Worm (Caenorhabditis elegans) whole organism, late embryonic: ENCODE data around the gene M6.11.

Experiments
- C08G9.2 ChIP-seq: sonication (generic microtip); optimal IDR thresholded peaks from 2 replicates; lab custom pipeline; 2016; ENCODE audit warnings: mild to moderate bottlenecking, missing genetic modification characterization, moderate library complexity, missing compliant biosample characterization
- F13H6.1 ChIP-seq: sonication (generic microtip); optimal IDR thresholded peaks from 2 replicates; lab custom pipeline; 2016; ENCODE audit warnings: missing genetic modification characterization, missing compliant biosample characterization
- K02D7.2 ChIP-seq: sonication (generic microtip); optimal IDR thresholded peaks from 2 replicates; lab custom pipeline; 2017; ENCODE audit warnings: mild to moderate bottlenecking, missing genetic modification characterization, missing compliant biosample characterization
- K09A11.1 ChIP-seq: sonication (generic microtip); optimal IDR thresholded peaks from 2 replicates; lab custom pipeline; 2017; ENCODE audit warnings: antibody characterized with exemption, mild to moderate bottlenecking, missing genetic modification characterization, missing compliant biosample characterization; ENCODE audit not compliant: insufficient read depth
- T23F11.4 ChIP-seq: fragments of 200-800 bp; sonication (Bioruptor generic); optimal IDR thresholded peaks from 2 replicates; lab custom pipeline; 2018; ENCODE audit warnings: mild to moderate bottlenecking, missing genetic modification characterization, missing compliant biosample characterization
- Y22D7AL.16 ChIP-seq: sonication (generic microtip); optimal IDR thresholded peaks from 2 replicates; lab custom pipeline; 2016; ENCODE audit warnings: missing genetic modification characterization, missing compliant biosample characterization
- ahr-1 ChIP-seq: sonication (generic microtip); optimal IDR thresholded peaks from 2 replicates; lab custom pipeline; 2016; ENCODE audit warnings: missing genetic modification characterization, missing compliant biosample characterization
- ama-1 ChIP-seq: fragments of 150-350 bp; optimal IDR thresholded peaks from 2 replicates; lab custom pipeline; 2014
- ceh-14 ChIP-seq: sonication (generic microtip); optimal IDR thresholded peaks from 2 replicates; lab custom pipeline; 2016; ENCODE audit warnings: missing genotype, missing genetic modification characterization, missing compliant biosample characterization
- ceh-19 ChIP-seq: fragments of 200-800 bp; sonication (Bioruptor generic); optimal IDR thresholded peaks from 2 replicates; lab custom pipeline; 2018; ENCODE audit warnings: mild to moderate bottlenecking, missing genetic modification characterization, missing compliant biosample characterization
- ceh-24 ChIP-seq: sonication (generic microtip); optimal IDR thresholded peaks from 2 replicates; lab custom pipeline; 2016; ENCODE audit warnings: mild to moderate bottlenecking, missing genetic modification characterization, missing compliant biosample characterization
- ceh-31 ChIP-seq: sonication (generic microtip); optimal IDR thresholded peaks from 2 replicates; lab custom pipeline; 2016; ENCODE audit warnings: missing genetic modification characterization, missing compliant biosample characterization
- ceh-34 ChIP-seq: sonication (generic microtip); optimal IDR thresholded peaks from 2 replicates; lab custom pipeline; 2016; ENCODE audit warnings: mild to moderate bottlenecking, missing genetic modification characterization, missing compliant biosample characterization
- ceh-9 ChIP-seq: sonication (generic microtip); optimal IDR thresholded peaks from 2 replicates; lab custom pipeline; 2016; ENCODE audit warnings: mild to moderate bottlenecking, missing genetic modification characterization, inconsistent platforms, missing compliant biosample characterization
- dmd-4 ChIP-seq: sonication (generic microtip); optimal IDR thresholded peaks from 2 replicates; lab custom pipeline; 2016; ENCODE audit warnings: borderline replicate concordance, missing genetic modification characterization, missing compliant biosample characterization
- ets-4 ChIP-seq: sonication (generic microtip); optimal IDR thresholded peaks from 2 replicates; lab custom pipeline; 2016; ENCODE audit warnings: missing genetic modification characterization, missing compliant biosample characterization
- eyg-1 ChIP-seq: sonication (generic microtip); optimal IDR thresholded peaks from 2 replicates; lab custom pipeline; 2016; ENCODE audit warnings: missing genotype, missing genetic modification characterization, missing compliant biosample characterization
- fkh-6 ChIP-seq: sonication (generic microtip); optimal IDR thresholded peaks from 2 replicates; lab custom pipeline; 2016; ENCODE audit warnings: missing genetic modification characterization, missing compliant biosample characterization
- gmeb-2 ChIP-seq: sonication (generic microtip); optimal IDR thresholded peaks from 2 replicates; lab custom pipeline; 2016; ENCODE audit warnings: missing genetic modification characterization, inconsistent platforms, missing compliant biosample characterization
- hlh-15 ChIP-seq: sonication (generic microtip); optimal IDR thresholded peaks from 2 replicates; lab custom pipeline; 2016; ENCODE audit warnings: missing genetic modification characterization, missing compliant biosample characterization
- hlh-30 ChIP-seq: sonication (generic microtip); optimal IDR thresholded peaks from 2 replicates; lab custom pipeline; 2017; ENCODE audit warnings: antibody characterized with exemption, missing genetic modification characterization, missing compliant biosample characterization; ENCODE audit not compliant: insufficient read depth
- hlh-8 ChIP-seq: sonication (generic microtip); optimal IDR thresholded peaks from 2 replicates; lab custom pipeline; 2016; ENCODE audit warnings: missing genotype, missing genetic modification characterization, missing compliant biosample characterization
- lim-6 ChIP-seq: sonication (generic microtip); optimal IDR thresholded peaks from 2 replicates; lab custom pipeline; 2016; ENCODE audit warnings: missing genetic modification characterization, missing compliant biosample characterization
- lin-11 ChIP-seq: fragments of 200-800 bp; sonication (Bioruptor generic); optimal IDR thresholded peaks from 2 replicates; lab custom pipeline; 2018; ENCODE audit warnings: mild to moderate bottlenecking, missing genetic modification characterization, missing compliant biosample characterization
- madf-2 ChIP-seq: sonication (generic microtip); optimal IDR thresholded peaks from 2 replicates; lab custom pipeline; 2017; ENCODE audit warnings: missing genetic modification characterization, missing compliant biosample characterization
- mec-3 ChIP-seq: sonication (generic microtip); optimal IDR thresholded peaks from 2 replicates; lab custom pipeline; 2016; ENCODE audit warnings: borderline replicate concordance, missing genetic modification characterization, missing compliant biosample characterization
- nfya-1 ChIP-seq: sonication (generic microtip); optimal IDR thresholded peaks from 2 replicates; lab custom pipeline; 2017; ENCODE audit warnings: missing genetic modification characterization, mild to moderate bottlenecking, missing compliant biosample characterization, antibody characterized with exemption, moderate library complexity
- nhr-232 ChIP-seq: sonication (generic microtip); optimal IDR thresholded peaks from 2 replicates; lab custom pipeline; 2016; ENCODE audit warnings: missing genetic modification characterization, missing compliant biosample characterization
- npax-4 ChIP-seq: sonication (generic microtip); optimal IDR thresholded peaks from 2 replicates; lab custom pipeline; 2016; ENCODE audit warnings: missing genetic modification characterization, missing compliant biosample characterization
- pat-9 ChIP-seq: fragments of 200-800 bp; sonication (Bioruptor generic); optimal IDR thresholded peaks from 2 replicates; lab custom pipeline; 2018; ENCODE audit warnings: mild to moderate bottlenecking, missing genetic modification characterization, moderate library complexity, missing compliant biosample characterization
- pax-1 ChIP-seq: fragments of 150-350 bp; optimal IDR thresholded peaks from 2 replicates; lab custom pipeline; 2014; ENCODE audit warnings: missing biosample characterization, missing genetic modification characterization
- pha-2 ChIP-seq: sonication (generic microtip); optimal IDR thresholded peaks from 2 replicates; lab custom pipeline; 2017; ENCODE audit warnings: mild to moderate bottlenecking, missing genetic modification characterization, missing compliant biosample characterization
- pha-4 ChIP-seq: fragments of 150-350 bp; optimal IDR thresholded peaks from 2 replicates; lab custom pipeline; 2018; ENCODE audit warnings: missing biosample characterization, missing genetic modification reagents, missing genetic modification characterization
- pqm-1 ChIP-seq: sonication (generic microtip); optimal IDR thresholded peaks from 2 replicates; lab custom pipeline; 2016; ENCODE audit warnings: missing genetic modification characterization, missing compliant biosample characterization
- pros-1 ChIP-seq: fragments of 150-350 bp; optimal IDR thresholded peaks from 2 replicates; lab custom pipeline; 2014; ENCODE audit warnings: missing biosample characterization, missing genetic modification reagents, missing genetic modification characterization
- ref-2 ChIP-seq: sonication (generic microtip); optimal IDR thresholded peaks from 2 replicates; lab custom pipeline; 2016; ENCODE audit warnings: missing genetic modification characterization, missing compliant biosample characterization
- sdc-2 ChIP-seq: sonication (generic microtip); optimal IDR thresholded peaks from 2 replicates; lab custom pipeline; 2016; ENCODE audit warnings: missing genotype, missing genetic modification characterization, missing compliant biosample characterization
- sox-4 ChIP-seq: sonication (generic microtip); optimal IDR thresholded peaks from 2 replicates; lab custom pipeline; 2017; ENCODE audit warnings: mild to moderate bottlenecking, missing genetic modification characterization, inconsistent platforms, missing compliant biosample characterization
- syd-9 ChIP-seq: sonication (generic microtip); optimal IDR thresholded peaks from 2 replicates; lab custom pipeline; 2016; ENCODE audit warnings: mild to moderate bottlenecking, missing genetic modification characterization, moderate library complexity, missing compliant biosample characterization
- tbx-2 ChIP-seq: sonication (generic microtip); optimal IDR thresholded peaks from 2 replicates; lab custom pipeline; 2016; ENCODE audit warnings: missing genetic modification characterization, missing compliant biosample characterization
- ttx-3 ChIP-seq: sonication (generic microtip); optimal IDR thresholded peaks from 2 replicates; lab custom pipeline; 2016; ENCODE audit warnings: missing genetic modification reagents, missing genetic modification characterization, missing compliant biosample characterization
- unc-42 ChIP-seq: sonication (generic microtip); optimal IDR thresholded peaks from 2 replicates; lab custom pipeline; 2016; ENCODE audit warnings: missing genotype, missing genetic modification characterization, missing compliant biosample characterization
- unc-55 ChIP-seq: sonication (generic microtip); optimal IDR thresholded peaks from 2 replicates; lab custom pipeline; 2017; ENCODE audit warnings: missing biosample characterization, missing genetic modification reagents, missing genetic modification characterization
- unc-86 ChIP-seq: sonication (generic microtip); optimal IDR thresholded peaks from 2 replicates; lab custom pipeline; 2016; ENCODE audit warnings: missing genetic modification characterization, missing compliant biosample characterization
- zip-5 ChIP-seq: sonication (generic microtip); optimal IDR thresholded peaks from 2 replicates; lab custom pipeline; 2016; ENCODE audit warnings: missing genetic modification characterization, missing compliant biosample characterization

Gene M6.11

DNA sequence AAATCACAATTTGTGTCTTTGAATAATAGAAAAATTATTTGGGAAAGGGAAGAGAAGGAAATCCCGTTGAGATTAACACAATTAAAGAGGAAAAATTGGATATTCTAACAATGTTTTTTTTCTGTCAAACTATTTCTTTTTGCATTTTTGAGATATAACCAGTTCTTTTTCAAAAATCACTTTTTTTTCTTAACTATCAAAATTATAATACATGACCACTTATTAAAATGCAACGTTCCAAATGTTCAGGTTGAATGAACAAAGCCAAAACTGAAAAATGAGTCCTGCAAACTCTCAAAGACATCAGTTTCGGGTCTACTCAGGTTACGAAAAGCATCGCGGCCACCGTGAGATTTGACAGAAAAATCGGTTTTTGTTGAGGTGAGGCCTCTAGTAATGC lies 31.8 kb downstream of the M6.11 start:
- no peak for TF ChIP-seq K02D7.2 (tag; lab: Kevin White, UChicago)
- TF ChIP-seq sdc-2 (tag; lab: Kevin White, UChicago) = no peak
- TF ChIP-seq ceh-24 (tag; lab: Kevin White, UChicago) = no peak
- TF ChIP-seq unc-42 (tag; lab: Kevin White, UChicago) = no peak
- TF ChIP-seq pqm-1 (tag; lab: Kevin White, UChicago) = no peak
- no peak for TF ChIP-seq pat-9

DNA sequence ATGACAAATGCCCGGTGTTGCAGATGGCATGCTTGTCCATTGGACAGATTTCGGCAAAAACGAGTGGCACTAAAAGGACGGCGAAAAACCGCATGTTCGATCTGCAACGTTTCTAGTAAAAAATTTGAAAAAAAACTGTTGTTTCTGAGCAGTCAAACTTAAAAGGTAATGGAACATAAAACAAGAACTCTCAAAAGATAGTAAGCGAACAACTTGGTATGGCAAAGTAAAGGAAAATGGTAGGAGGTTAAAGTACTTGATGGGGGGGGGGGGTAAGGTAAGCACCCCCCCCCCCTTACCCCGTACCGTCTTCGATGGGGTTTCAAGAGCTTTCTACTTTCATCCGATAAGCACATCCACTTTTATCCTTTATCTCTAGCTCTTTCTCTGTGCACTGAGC lies 32.9 kb downstream of the M6.11 start, which contains the start of gene F13C5.5:
Gene F13C5.5, minus strand, starts transcription at position 101 of the 400 bp plus-strand sequence.
- TF ChIP-seq ceh-24 (tag; lab: Kevin White, UChicago) (no peak), ama-1 (lab: Kevin White, UChicago) (no peak), K02D7.2 (tag; lab: Kevin White, UChicago) (no peak), npax-4 (tag; lab: Kevin White, UChicago) (no peak), pax-1 (tag; lab: Kevin White, UChicago) (no peak), dmd-4 (tag; lab: Kevin White, UChicago) (no peak), ets-4 (tag; lab: Kevin White, UChicago) (no peak), C08G9.2 (tag; lab: Kevin White, UChicago) (no peak), ref-2 (tag; lab: Kevin White, UChicago) (no peak), hlh-8 (tag; lab: Kevin White, UChicago) (no peak), zip-5 (no peak), ahr-1 (tag; lab: Kevin White, UChicago) (no peak)
- TF ChIP-seq, all 69 proteins: peak for 0

DNA sequence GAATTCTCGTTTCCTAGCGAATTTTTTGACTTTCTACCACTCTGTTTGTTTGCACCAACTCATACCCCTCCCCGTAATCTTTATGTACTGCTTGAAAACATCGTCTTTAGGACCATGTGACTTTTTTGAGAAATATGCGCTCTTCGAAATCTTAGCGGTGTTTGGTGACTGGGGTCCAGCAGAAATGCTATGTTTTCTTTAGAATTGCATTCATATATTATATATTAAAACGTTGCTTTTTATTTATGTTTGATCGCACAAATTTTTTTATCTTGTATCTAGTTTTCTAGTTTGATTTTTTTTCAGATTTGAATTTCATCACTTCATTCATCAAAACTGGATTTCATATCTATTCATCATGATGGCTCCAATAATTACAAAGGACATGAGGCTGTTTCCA lies 39.5 kb downstream of the M6.11 start, which contains the start of gene F13C5.1:
Gene F13C5.1, plus strand, starts transcription at position 301 of the 400 bp plus-strand sequence.
- no peak for TF ChIP-seq pros-1 (tag; lab: Kevin White, UChicago)
- TF ChIP-seq ceh-19 = no peak
- no peak for TF ChIP-seq eyg-1 (tag; lab: Kevin White, UChicago)
- no peak for TF ChIP-seq ahr-1 (tag; lab: Kevin White, UChicago)

DNA sequence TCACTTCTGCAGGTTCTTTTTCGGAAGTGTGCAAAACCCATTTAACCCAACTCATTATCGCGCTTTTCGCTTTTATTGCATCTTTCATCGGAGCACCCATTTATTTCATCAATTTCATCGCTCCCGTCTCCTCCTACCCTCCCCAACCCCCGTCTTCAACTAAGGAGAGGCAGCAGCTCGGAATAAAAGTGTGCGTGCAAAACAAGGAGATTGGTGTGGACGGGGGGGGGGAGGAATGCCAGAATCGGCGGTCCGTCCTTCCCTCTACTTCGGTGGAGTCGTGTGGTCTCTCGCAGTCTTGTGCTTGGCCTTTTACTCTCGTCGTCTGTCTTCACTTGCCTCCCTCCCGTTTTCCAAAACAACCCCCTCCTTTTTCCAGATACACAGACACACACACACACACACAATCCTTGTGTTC lies 40.0 kb downstream of the M6.11 start:
- peak; percentile 46 for TF ChIP-seq ceh-34 (tag; lab: Kevin White, UChicago)
- no peak for TF ChIP-seq pha-4 (tag; lab: Kevin White, UChicago)
- peak; percentile 68 for TF ChIP-seq tbx-2 (tag; lab: Kevin White, UChicago)
- TF ChIP-seq lin-11 (tag; lab: Kevin White, UChicago) = no peak
- no peak for TF ChIP-seq ama-1 (lab: Kevin White, UChicago)
- TF ChIP-seq Y22D7AL.16 (tag; lab: Kevin White, UChicago) = no peak
- no peak for TF ChIP-seq zip-5
- no peak for TF ChIP-seq gmeb-2 (tag; lab: Kevin White, UChicago)
- TF ChIP-seq mec-3 = no peak
- peak; percentile 78 for TF ChIP-seq ceh-31 (tag; lab: Kevin White, UChicago)
- TF ChIP-seq ceh-19 = peak; percentile 61
- peak; percentile 1 for TF ChIP-seq fkh-6 (tag; lab: Kevin White, UChicago)
- peak; percentile 43 for TF ChIP-seq syd-9 (tag; lab: Kevin White, UChicago)
- TF ChIP-seq ceh-14 = peak; percentile 80
- no peak for TF ChIP-seq nhr-232
- TF ChIP-seq lim-6 = peak; percentile 53
- TF ChIP-seq pha-2 = no peak
- no peak for TF ChIP-seq ceh-24 (tag; lab: Kevin White, UChicago)
- TF ChIP-seq npax-4 (tag; lab: Kevin White, UChicago) = no peak
- no peak for TF ChIP-seq hlh-15 (tag; lab: Kevin White, UChicago)
- no peak for TF ChIP-seq C08G9.2 (tag; lab: Kevin White, UChicago)
- no peak for TF ChIP-seq ttx-3
- no peak for TF ChIP-seq ets-4 (tag; lab: Kevin White, UChicago)
- no peak for TF ChIP-seq dmd-4 (tag; lab: Kevin White, UChicago)
- TF ChIP-seq madf-2 (tag; lab: Kevin White, UChicago) = no peak
- no peak for TF ChIP-seq ceh-9 (tag; lab: Kevin White, UChicago)
- TF ChIP-seq sdc-2 (tag; lab: Kevin White, UChicago) = peak; percentile 75
- peak; percentile 37 for TF ChIP-seq nfya-1 (tag; lab: Kevin White, UChicago)
- TF ChIP-seq K09A11.1 (tag; lab: Kevin White, UChicago) = no peak
- TF ChIP-seq unc-55 (GFP tag; lab: Kevin White, UChicago) = no peak
- no peak for TF ChIP-seq sox-4 (tag; lab: Kevin White, UChicago)
- TF ChIP-seq T23F11.4 = no peak
- TF ChIP-seq hlh-30 (tag; lab: Kevin White, UChicago) = peak; percentile 81
- TF ChIP-seq F13H6.1 (tag; lab: Kevin White, UChicago) = no peak
- no peak for TF ChIP-seq K02D7.2 (tag; lab: Kevin White, UChicago)
- no peak for TF ChIP-seq unc-86
- no peak for TF ChIP-seq ahr-1 (tag; lab: Kevin White, UChicago)
